Worm (Caenorhabditis elegans) whole organism, L4 larva: ENCODE results near the gene T20D3.6.

Experiments
- Y105C5A.15 ChIP-seq: fragments of 200-800 bp; sonication (Bioruptor generic); IDR thresholded peaks from 2 replicates; pipeline ENCODE4 v1.3.6; 2022; ENCODE audit warnings: missing genetic modification characterization, missing compliant biosample characterization
- ama-1 ChIP-seq: fragments of 150-350 bp; optimal IDR thresholded peaks from 2 replicates; lab custom pipeline; 2014; ENCODE audit warnings: inconsistent platforms, mixed read lengths
- ceh-28 ChIP-seq: fragments of 150-350 bp; optimal IDR thresholded peaks from 2 replicates; lab custom pipeline; 2014; ENCODE audit warnings: missing biosample characterization, missing genetic modification reagents, missing genetic modification characterization
- egl-27 ChIP-seq: sonication (generic microtip); optimal IDR thresholded peaks from 3 replicates; lab custom pipeline; 2017; ENCODE audit warnings: missing biosample characterization, missing genetic modification reagents, missing genetic modification characterization
- fos-1 ChIP-seq: fragments of 150-350 bp; optimal IDR thresholded peaks from 2 replicates; lab custom pipeline; 2014; ENCODE audit warnings: missing biosample characterization, missing genetic modification characterization
- lin-39 ChIP-seq: fragments of 150-350 bp; optimal IDR thresholded peaks from 2 replicates; lab custom pipeline; 2014; ENCODE audit warnings: missing biosample characterization, missing genetic modification reagents, missing genetic modification characterization
- nhr-111 ChIP-seq: fragments of 200-800 bp; sonication (Bioruptor generic); optimal IDR thresholded peaks from 2 replicates; lab custom pipeline; 2018; ENCODE audit warnings: mild to moderate bottlenecking, missing genetic modification characterization, missing compliant biosample characterization
- nhr-237 ChIP-seq: sonication (generic microtip); optimal IDR thresholded peaks from 2 replicates; lab custom pipeline; 2017; ENCODE audit warnings: missing biosample characterization, missing genetic modification characterization
- nhr-28 ChIP-seq: fragments of 150-350 bp; optimal IDR thresholded peaks from 2 replicates; lab custom pipeline; 2014; ENCODE audit warnings: missing biosample characterization, missing genetic modification characterization
- nhr-77 ChIP-seq: fragments of 150-350 bp; optimal IDR thresholded peaks from 2 replicates; lab custom pipeline; 2014; ENCODE audit warnings: missing biosample characterization, missing genetic modification characterization
- zfp-3 ChIP-seq: fragments of 200-800 bp; sonication (Bioruptor generic); conservative IDR thresholded peaks from 2 replicates; pipeline ENCODE4 v1.3.6; 2022; ENCODE audit warnings: missing genetic modification reagents, missing genetic modification characterization, missing compliant biosample characterization

ce11 chrIV:9333007-9333406 lies 6.1 kb downstream of the T20D3.6 start:
- TF ChIP-seq fos-1 (tag; lab: Kevin White, UChicago): no peak
- TF ChIP-seq nhr-111 (GFP tag; lab: Kevin White, UChicago): no peak
- no peak for TF ChIP-seq Y105C5A.15 (GFP tag; lab: Robert Waterston, UW)
- no peak for TF ChIP-seq egl-27
- TF ChIP-seq ceh-28: no peak
- no peak for TF ChIP-seq nhr-237 (tag; lab: Kevin White, UChicago)
- peak; percentile 34 for TF ChIP-seq ama-1
- peak; percentile 91 for TF ChIP-seq nhr-28 (tag; lab: Kevin White, UChicago)
- no peak for TF ChIP-seq zfp-3 (GFP tag; lab: Robert Waterston, UW)
- TF ChIP-seq lin-39 (tag; lab: Kevin White, UChicago): no peak
- TF ChIP-seq nhr-77 (tag; lab: Kevin White, UChicago): peak; percentile 82
